Fruit fly (Drosophila melanogaster): ENCODE measurements around the gene cdm.
A peak's percentile ranks its signal among the peaks of the same experiment; 100 is the strongest.

cdm gene

DNA sequence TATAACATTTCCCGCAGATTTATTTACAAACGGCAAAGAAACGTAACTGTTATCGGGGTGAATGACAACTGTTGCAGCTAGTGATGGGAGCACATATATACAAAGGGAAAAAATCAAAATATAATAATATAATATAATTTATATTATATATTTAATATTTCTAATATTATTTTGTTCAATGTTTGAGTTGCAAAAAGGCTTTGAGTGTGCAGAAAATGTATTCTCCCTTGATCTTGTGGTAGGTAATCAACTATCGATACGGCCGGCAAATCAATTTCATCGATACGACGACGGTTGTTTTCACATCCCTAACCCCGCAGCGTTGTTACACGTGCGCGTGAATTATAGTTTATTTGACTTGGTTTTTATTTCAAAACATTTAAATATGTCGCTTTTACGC, 40.2 kb upstream of the cdm start, which contains the start of the genes mTerf5 and Non3 (continued):
- TF ChIP-seq lola (GFP tag; optimal IDR thresholded peaks at IDR 0.05) (peak in 1 of 3 experiments; percentile 61), Mad (GFP tag; optimal IDR thresholded peaks at IDR 0.05) (no peak), CG33213 (GFP tag; optimal IDR thresholded peaks at IDR 0.05) (no peak), caup (GFP tag; optimal IDR thresholded peaks at IDR 0.05; ENCODE audit: severe bottlenecking) (peak; percentile 58), CG11696 (GFP tag; IDR thresholded peaks at IDR 0.05) (no peak), CG2712 (tag; optimal IDR thresholded peaks at IDR 0.05) (peak; percentile 80), TFAM (GFP tag; optimal IDR thresholded peaks at IDR 0.05) (no peak), ash1 (GFP tag; optimal IDR thresholded peaks at IDR 0.05) (no peak), CG18011 (GFP tag; optimal IDR thresholded peaks at IDR 0.05) (peak; percentile 6), Dip3 (GFP tag; optimal IDR thresholded peaks at IDR 0.05) (peak; percentile 8), CG10321 (GFP tag; IDR thresholded peaks at IDR 0.05) (no peak), row (GFP tag; IDR thresholded peaks at IDR 0.05) (peak; percentile 89), lmd (GFP tag; IDR thresholded peaks at IDR 0.05) (peak; percentile 37; the same call in 1 of the 2 replicates), CG3838 (GFP tag; optimal IDR thresholded peaks at IDR 0.05) (no peak), BEAF-32 (GFP tag; optimal IDR thresholded peaks at IDR 0.05) (peak; percentile 81), ab (GFP tag; optimal IDR thresholded peaks at IDR 0.05) (no peak), Usf (GFP tag; optimal IDR thresholded peaks at IDR 0.05) (no peak), CG14860 (GFP tag; IDR thresholded peaks at IDR 0.05; ENCODE audit: partially characterized antibody) (peak; percentile 81), zen (tag; optimal IDR thresholded peaks at IDR 0.05) (peak; percentile 67), chn (GFP tag; optimal IDR thresholded peaks at IDR 0.05) (no peak), dysf (GFP tag; IDR thresholded peaks at IDR 0.05) (0 out of 3 replicates have a peak, but pooled peaks have one; percentile 36), CG12942 (GFP tag; optimal IDR thresholded peaks at IDR 0.05) (peak; percentile 46), CG7928 (GFP tag; optimal IDR thresholded peaks at IDR 0.05) (no peak), Stat92E (GFP tag; optimal IDR thresholded peaks at IDR 0.05) (no peak), slp2 (GFP tag; optimal IDR thresholded peaks at IDR 0.05) (no peak), pan (optimal IDR thresholded peaks at IDR 0.05) (no peak), pan (GFP tag; optimal IDR thresholded peaks at IDR 0.05 in 1 of 2, IDR thresholded peaks at IDR 0.05 in 1 of 2) (peak in 1 of 2 experiments; percentile 60), tup (GFP tag; optimal IDR thresholded peaks at IDR 0.05) (no peak), Myb (GFP tag; optimal IDR thresholded peaks at IDR 0.05) (peak; percentile 18), Dll (GFP tag; IDR thresholded peaks at IDR 0.05; ENCODE audit: partially characterized antibody) (peak; percentile 95), Ptx1 (GFP tag; IDR thresholded peaks at IDR 0.05) (peak; percentile 59), CG30431 (GFP tag; optimal IDR thresholded peaks at IDR 0.05) (peak; percentile 12), unc-4 (GFP tag; IDR thresholded peaks at IDR 0.05; ENCODE audit: partially characterized antibody) (peak; percentile 90), lov (optimal IDR thresholded peaks at IDR 0.05) (no peak), lov (GFP tag; IDR thresholded peaks at IDR 0.05) (no peak), CG5180 (GFP tag; optimal IDR thresholded peaks at IDR 0.05) (no peak), CoRest (tag; optimal IDR thresholded peaks at IDR 0.05) (peak; percentile 69), CG8765 (GFP tag; IDR thresholded peaks at IDR 0.05) (peak; percentile 31; the same call in 1 of the 2 replicates), Jarid2 (GFP tag; optimal IDR thresholded peaks at IDR 0.05) (no peak), CG12391 (tag; optimal IDR thresholded peaks at IDR 0.05) (peak; percentile 84), Dip2 (GFP tag; IDR thresholded peaks at IDR 0.05) (no peak), CG9817 (tag; optimal IDR thresholded peaks at IDR 0.05) (peak; percentile 68), fd64A (GFP tag; optimal IDR thresholded peaks at IDR 0.05) (no peak), Tbp (GFP tag; optimal IDR thresholded peaks at IDR 0.05) (no peak), dmrt11E (tag; optimal IDR thresholded peaks at IDR 0.05) (peak; percentile 65), az2 (GFP tag; optimal IDR thresholded peaks at IDR 0.05) (peak; percentile 49), pros (GFP tag; optimal IDR thresholded peaks at IDR 0.05) (no peak), CG18599 (GFP tag; optimal IDR thresholded peaks at IDR 0.05) (peak; percentile 63), CG17829 (tag; optimal IDR thresholded peaks at IDR 0.05) (peak; percentile 76), NfI (GFP tag; optimal IDR thresholded peaks at IDR 0.05) (peak; percentile 69)
